Fruit fly (Drosophila melanogaster) whole organism: ENCODE results near the gene CG33511.

Experiments
- CG8478 ChIP-seq: fragments of >200 bp; optimal IDR thresholded peaks from 2 replicates; lab custom pipeline; 2018; ENCODE audit warnings: inconsistent platforms
- EcR ChIP-seq, 2 experiments: fragments of >200 bp; optimal IDR thresholded peaks; 2 replicates each; lab custom pipeline; 2017; ENCODE audit warnings: missing biosample characterization in 2 of 2, missing genetic modification characterization in 2 of 2, missing genetic modification reagents in 2 of 2
- psq ChIP-seq: fragments of >200 bp; optimal IDR thresholded peaks from 2 replicates; lab custom pipeline; 2017
- usp ChIP-seq: fragments of >200 bp; optimal IDR thresholded peaks from 2 replicates; lab custom pipeline; 2017; ENCODE audit warnings: missing biosample characterization, missing genetic modification characterization, mixed read lengths

DNA sequence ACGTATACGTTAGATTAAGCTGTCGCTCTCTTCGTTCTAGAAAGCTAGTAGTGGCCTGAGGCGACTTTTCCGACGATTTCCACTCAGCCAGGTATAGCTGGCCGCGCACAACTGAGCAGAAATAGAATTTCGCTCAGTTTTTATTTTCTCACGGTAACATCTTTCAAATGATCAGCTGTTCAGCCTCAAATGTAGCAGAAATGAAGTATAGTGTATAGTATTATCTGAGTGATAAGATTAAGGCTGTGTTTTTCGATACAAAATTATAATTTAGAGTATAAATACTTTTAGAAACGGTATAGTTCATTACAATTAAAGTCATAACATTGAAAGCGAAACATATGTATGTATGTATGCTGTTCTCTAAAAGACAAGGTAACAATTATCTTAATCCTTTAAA is 4.1 kb upstream of the CG33511 start, which contains the start of gene CG33509:
- TF ChIP-seq psq (lab: Kevin White, UChicago) (no peak), usp (GFP tag; lab: Kevin White, UChicago) (no peak), CG8478 (lab: Kevin White, UChicago) (no peak), EcR (GFP tag; optimal IDR thresholded peaks at IDR 0.05; lab: Kevin White, UChicago) (no peak)
